Worm (Caenorhabditis elegans) whole organism, L2 larva: ENCODE measurements around the gene ZC196.8.

Source experiments
- ama-1 ChIP-seq: fragments of 150-350 bp; optimal IDR thresholded peaks from 2 replicates; lab custom pipeline; 2018; ENCODE audit warnings: inconsistent platforms
- fos-1 ChIP-seq: fragments of 150-350 bp; optimal IDR thresholded peaks from 2 replicates; lab custom pipeline; 2014; ENCODE audit warnings: missing biosample characterization, missing genetic modification characterization
- nhr-129 ChIP-seq: fragments of 150-350 bp; optimal IDR thresholded peaks from 2 replicates; lab custom pipeline; 2014; ENCODE audit warnings: missing biosample characterization, missing genetic modification characterization
- unc-39 ChIP-seq: fragments of 150-350 bp; optimal IDR thresholded peaks from 2 replicates; lab custom pipeline; 2014; ENCODE audit warnings: missing biosample characterization, missing genetic modification characterization

ce11 chrV:8716175-8716574 lies 5.9 kb downstream of the ZC196.8 start, which contains the start of gene glr-5:
- TF ChIP-seq nhr-129, result no peak
- TF ChIP-seq fos-1, result no peak
- no peak for TF ChIP-seq unc-39 (tag; lab: Kevin White, UChicago)
- TF ChIP-seq ama-1 (lab: Kevin White, UChicago), result no peak
